Fruit fly (Drosophila melanogaster) whole organism, embryonic: ENCODE results near the gene CG17660.
A peak's percentile ranks its signal among the peaks of the same experiment; 100 is the strongest.

Source experiments
- CG10267 ChIP-seq: fragments of 200-800 bp; sonication (Bioruptor generic); optimal IDR thresholded peaks from 2 replicates; lab custom pipeline; 2018; ENCODE audit warnings: missing biosample characterization, mild to moderate bottlenecking, missing genetic modification characterization, moderate library complexity
- CG10321 ChIP-seq: fragments of 200-800 bp; sonication (Bioruptor generic); IDR thresholded peaks from 2 replicates; pipeline ENCODE4 v1.3.6; 2022; ENCODE audit warnings: missing biosample characterization, missing genetic modification characterization
- CG10959 ChIP-seq: fragments of 200-800 bp; sonication (Bioruptor generic); IDR thresholded peaks from 2 replicates; pipeline ENCODE4 v1.3.6; 2022; ENCODE audit warnings: missing biosample characterization, missing genetic modification characterization
- CG11398 ChIP-seq: fragments of 200-800 bp; sonication (Bioruptor generic); optimal IDR thresholded peaks from 2 replicates; lab custom pipeline; 2016; ENCODE audit warnings: missing biosample characterization, missing genetic modification characterization
- CG12071 ChIP-seq: fragments of 200-800 bp; sonication (Bioruptor generic); optimal IDR thresholded peaks from 3 replicates; lab custom pipeline; 2018; ENCODE audit warnings: missing biosample characterization, mild to moderate bottlenecking, missing genetic modification characterization
- CG13894 ChIP-seq: fragments of 200-800 bp; sonication (Bioruptor generic); optimal IDR thresholded peaks from 3 replicates; lab custom pipeline; 2018; ENCODE audit warnings: missing biosample characterization, mild to moderate bottlenecking, missing genetic modification characterization, moderate library complexity
- CG14860 ChIP-seq: fragments of 200-800 bp; sonication (Bioruptor generic); IDR thresholded peaks from 3 replicates; pipeline ENCODE4 v1.3.6; 2022; ENCODE audit warnings: missing biosample characterization, missing genetic modification characterization; ENCODE audit not compliant: partially characterized antibody
- CG1647 ChIP-seq: fragments of 200-800 bp; sonication (Bioruptor generic); optimal IDR thresholded peaks from 3 replicates; lab custom pipeline; 2016; ENCODE audit warnings: missing biosample characterization, missing genetic modification characterization
- CG17328 ChIP-seq: fragments of 200-800 bp; sonication (Bioruptor generic); IDR thresholded peaks from 2 replicates; pipeline ENCODE4 v1.3.6; 2022; ENCODE audit warnings: missing biosample characterization, missing genetic modification characterization
- CG2199 ChIP-seq: fragments of 200-800 bp; sonication (Bioruptor generic); IDR thresholded peaks from 3 replicates; pipeline ENCODE4 v1.3.6; 2022; ENCODE audit warnings: missing biosample characterization, missing genetic modification characterization
- CG2202 ChIP-seq: fragments of 200-800 bp; sonication (Bioruptor generic); optimal IDR thresholded peaks from 2 replicates; lab custom pipeline; 2018; ENCODE audit warnings: missing biosample characterization, mild to moderate bottlenecking, missing genetic modification characterization
- CG31441 ChIP-seq: fragments of 200-800 bp; sonication (Bioruptor generic); IDR thresholded peaks from 2 replicates; pipeline ENCODE4 v1.3.6; 2022; ENCODE audit warnings: missing biosample characterization, missing genetic modification characterization
- CG4707 ChIP-seq: fragments of 200-800 bp; sonication (Bioruptor generic); optimal IDR thresholded peaks from 2 replicates; lab custom pipeline; 2018; ENCODE audit warnings: missing biosample characterization, mild to moderate bottlenecking, missing genetic modification characterization, moderate library complexity
- CG4854 ChIP-seq: fragments of 200-800 bp; sonication (Bioruptor generic); optimal IDR thresholded peaks from 2 replicates; lab custom pipeline; 2016; ENCODE audit warnings: missing biosample characterization, missing genetic modification characterization, inconsistent platforms
- CG7786 ChIP-seq: fragments of 200-800 bp; sonication (Bioruptor generic); optimal IDR thresholded peaks from 2 replicates; lab custom pipeline; 2016; ENCODE audit warnings: missing biosample characterization, missing genetic modification characterization
- CG8359 ChIP-seq: fragments of 200-800 bp; sonication (Bioruptor generic); optimal IDR thresholded peaks from 2 replicates; lab custom pipeline; 2017; ENCODE audit warnings: missing biosample characterization, mild to moderate bottlenecking, missing genetic modification characterization, borderline replicate concordance
- CG9609 ChIP-seq: fragments of 200-800 bp; sonication (Bioruptor generic); optimal IDR thresholded peaks from 3 replicates; lab custom pipeline; 2016; ENCODE audit warnings: missing biosample characterization, missing genetic modification characterization
- Dll ChIP-seq: fragments of 200-800 bp; sonication (Bioruptor generic); IDR thresholded peaks from 4 replicates; pipeline ENCODE4 v1.3.6; 2022; ENCODE audit warnings: missing biosample characterization, missing genetic modification characterization; ENCODE audit not compliant: partially characterized antibody
- E2f2 ChIP-seq: fragments of 200-800 bp; sonication (Bioruptor generic); IDR thresholded peaks from 2 replicates; pipeline ENCODE4 v1.3.6; 2022; ENCODE audit warnings: missing biosample characterization, missing genetic modification characterization
- Ets65A ChIP-seq: fragments of 200-800 bp; sonication (Bioruptor generic); peaks from one replicate; lab custom pipeline; 2016; ENCODE audit warnings: missing biosample characterization, missing genetic modification characterization
- HLH4C ChIP-seq: fragments of 200-800 bp; sonication (Bioruptor generic); IDR thresholded peaks from 3 replicates; pipeline ENCODE4 v1.3.6; 2022; ENCODE audit warnings: missing biosample characterization, missing genetic modification characterization; ENCODE audit not compliant: partially characterized antibody
- Med ChIP-seq: fragments of 200-800 bp; sonication (Bioruptor generic); peaks from one replicate; lab custom pipeline; 2016; ENCODE audit warnings: missing biosample characterization, missing genetic modification characterization, mild to moderate bottlenecking, inconsistent platforms, moderate library complexity
- Meics ChIP-seq: fragments of 200-800 bp; sonication (Bioruptor generic); optimal IDR thresholded peaks from 2 replicates; lab custom pipeline; 2017; ENCODE audit warnings: missing biosample characterization, mild to moderate bottlenecking, missing genetic modification characterization
- NC2β ChIP-seq: fragments of 200-800 bp; sonication (Bioruptor generic); optimal IDR thresholded peaks from 2 replicates; lab custom pipeline; 2016; ENCODE audit warnings: missing biosample characterization, missing genetic modification characterization
- Nf-YB ChIP-seq: fragments of 200-800 bp; sonication (Bioruptor generic); optimal IDR thresholded peaks from 3 replicates; lab custom pipeline; 2019; ENCODE audit warnings: missing biosample characterization, mild to moderate bottlenecking, missing genetic modification characterization, moderate library complexity
- Sry-β ChIP-seq: fragments of 200-800 bp; sonication (Bioruptor generic); optimal IDR thresholded peaks from 2 replicates; lab custom pipeline; 2018; ENCODE audit warnings: missing biosample characterization, mild to moderate bottlenecking, missing genetic modification characterization, moderate library complexity
- Sry-δ ChIP-seq: fragments of 200-800 bp; sonication (Bioruptor generic); optimal IDR thresholded peaks from 2 replicates; lab custom pipeline; 2016; ENCODE audit warnings: missing biosample characterization, missing genetic modification characterization
- YL-1 ChIP-seq: fragments of 200-800 bp; sonication (Bioruptor generic); optimal IDR thresholded peaks from 3 replicates; lab custom pipeline; 2017; ENCODE audit warnings: missing biosample characterization, mild to moderate bottlenecking, missing genetic modification characterization
- amos ChIP-seq: fragments of 200-800 bp; sonication (Bioruptor generic); IDR thresholded peaks from 2 replicates; pipeline ENCODE4 v1.3.6; 2022; ENCODE audit warnings: missing biosample characterization, missing genetic modification characterization; ENCODE audit not compliant: partially characterized antibody
- az2 ChIP-seq: fragments of 200-800 bp; sonication (Bioruptor generic); optimal IDR thresholded peaks from 3 replicates; lab custom pipeline; 2016; ENCODE audit warnings: missing biosample characterization, missing genetic modification characterization
- caup ChIP-seq: fragments of 200-800 bp; sonication (Bioruptor generic); optimal IDR thresholded peaks from 3 replicates; lab custom pipeline; 2017; ENCODE audit warnings: missing biosample characterization, mild to moderate bottlenecking, missing genetic modification characterization, moderate library complexity; ENCODE audit not compliant: severe bottlenecking
- croc ChIP-seq: fragments of 200-800 bp; sonication (Bioruptor generic); conservative IDR thresholded peaks from 3 replicates; pipeline ENCODE4 v1.3.6; 2022; ENCODE audit warnings: missing biosample characterization, missing genetic modification characterization
- dmrt11E ChIP-seq: fragments of 200-800 bp; sonication (Bioruptor generic); optimal IDR thresholded peaks from 3 replicates; lab custom pipeline; 2018; ENCODE audit warnings: missing biosample characterization, mild to moderate bottlenecking, missing genetic modification characterization, moderate library complexity
- dysf ChIP-seq: fragments of 200-800 bp; sonication (Bioruptor generic); IDR thresholded peaks from 3 replicates; pipeline ENCODE4 v1.3.6; 2022; ENCODE audit warnings: missing biosample characterization, missing genetic modification characterization
- fd3F ChIP-seq: fragments of 200-800 bp; sonication (Bioruptor generic); optimal IDR thresholded peaks from 2 replicates; lab custom pipeline; 2018; ENCODE audit warnings: missing biosample characterization, mild to moderate bottlenecking, missing genetic modification characterization, moderate library complexity
- fd64A ChIP-seq: fragments of 200-800 bp; sonication (Bioruptor generic); optimal IDR thresholded peaks from 3 replicates; lab custom pipeline; 2018; ENCODE audit warnings: missing biosample characterization, mild to moderate bottlenecking, missing genetic modification characterization
- fu2 ChIP-seq: fragments of 200-800 bp; sonication (Bioruptor generic); optimal IDR thresholded peaks from 2 replicates; lab custom pipeline; 2016; ENCODE audit warnings: missing biosample characterization, missing genetic modification characterization
- ham ChIP-seq: fragments of 200-800 bp; sonication (Bioruptor generic); IDR thresholded peaks from 2 replicates; pipeline ENCODE4 v1.3.6; 2022; ENCODE audit warnings: missing biosample characterization, missing genetic modification characterization
- hb ChIP-seq: fragments of 200-800 bp; sonication (Bioruptor generic); IDR thresholded peaks from 3 replicates; pipeline ENCODE4 v1.3.6; 2022; ENCODE audit warnings: missing biosample characterization, missing genetic modification characterization; ENCODE audit not compliant: partially characterized antibody
- hbn ChIP-seq: fragments of 200-800 bp; sonication (Bioruptor generic); IDR thresholded peaks from 2 replicates; pipeline ENCODE4 v1.3.6; 2022; ENCODE audit warnings: missing biosample characterization, missing genetic modification characterization; ENCODE audit not compliant: partially characterized antibody
- jigr1 ChIP-seq: fragments of 200-800 bp; sonication (Bioruptor generic); IDR thresholded peaks from 3 replicates; pipeline ENCODE4 v1.3.6; 2022; ENCODE audit warnings: missing biosample characterization, missing genetic modification characterization
- kah ChIP-seq: fragments of 200-800 bp; sonication (Bioruptor generic); optimal IDR thresholded peaks from 2 replicates; lab custom pipeline; 2018; ENCODE audit warnings: missing biosample characterization, mild to moderate bottlenecking, missing genetic modification characterization
- pzg ChIP-seq: fragments of 200-800 bp; sonication (Bioruptor generic); optimal IDR thresholded peaks from 3 replicates; lab custom pipeline; 2018; ENCODE audit warnings: missing biosample characterization, mild to moderate bottlenecking, missing genetic modification characterization, moderate library complexity
- sr ChIP-seq: fragments of 200-800 bp; sonication (Bioruptor generic); IDR thresholded peaks from 3 replicates; pipeline ENCODE4 v1.3.6; 2022; ENCODE audit warnings: missing biosample characterization, missing genetic modification characterization
- trem ChIP-seq: fragments of 200-800 bp; optimal IDR thresholded peaks from 3 replicates; lab custom pipeline; 2019; ENCODE audit warnings: missing biosample characterization, mild to moderate bottlenecking, missing genetic modification characterization, moderate library complexity
- twi ChIP-seq: fragments of 200-800 bp; optimal IDR thresholded peaks from 2 replicates; lab custom pipeline; 2019; ENCODE audit warnings: missing biosample characterization, mild to moderate bottlenecking, missing genetic modification characterization, moderate library complexity
- vnd ChIP-seq: fragments of 200-800 bp; sonication (Bioruptor generic); IDR thresholded peaks from 3 replicates; pipeline ENCODE4 v1.3.6; 2022; ENCODE audit warnings: missing biosample characterization, missing genetic modification characterization; ENCODE audit not compliant: partially characterized antibody
- vvl ChIP-seq: fragments of 200-800 bp; sonication (Bioruptor generic); IDR thresholded peaks from 2 replicates; pipeline ENCODE4 v1.3.6; 2022; ENCODE audit warnings: missing biosample characterization, missing genetic modification characterization
- z ChIP-seq: fragments of 200-800 bp; sonication (Bioruptor generic); IDR thresholded peaks from 3 replicates; pipeline ENCODE4 v1.3.6; 2022; ENCODE audit warnings: missing biosample characterization, missing genetic modification characterization
- zen2 ChIP-seq: fragments of 200-800 bp; sonication (Bioruptor generic); IDR thresholded peaks from 3 replicates; pipeline ENCODE4 v1.3.6; 2022; ENCODE audit warnings: missing biosample characterization, missing genetic modification characterization; ENCODE audit not compliant: partially characterized antibody

Gene CG17660

DNA sequence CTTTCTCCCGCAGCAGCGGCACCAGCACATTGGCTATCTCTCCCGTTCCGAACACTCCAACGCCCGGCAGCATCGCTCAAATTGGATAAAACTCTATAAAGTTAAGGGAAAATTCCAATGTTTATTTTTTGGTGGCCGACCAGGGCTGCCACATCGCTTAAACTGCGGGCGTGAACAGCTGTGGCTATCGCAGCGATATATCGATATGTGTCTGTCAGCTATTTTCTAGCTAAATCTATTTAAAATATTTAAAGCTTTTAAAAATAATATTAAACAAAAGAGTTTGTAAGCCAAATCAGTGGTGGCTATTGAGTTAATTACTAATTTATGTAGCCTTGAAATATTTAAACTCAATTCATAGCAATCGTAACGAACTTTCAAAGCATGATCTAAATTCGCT, 41.7 kb upstream of the CG17660 start, which contains the start of the genes CG17712 and CG17648:
Gene CG17712 (minus strand): TSS at position 170 of the 400 bp plus-strand sequence.
Gene CG17648 (plus strand): TSS at position 356 of the 400 bp plus-strand sequence.
- TF ChIP-seq ham (GFP tag; lab: Robert Waterston, UW) (no peak), fu2 (no peak), CG4707 (GFP tag; lab: Kevin White, UChicago) (no peak), dmrt11E (no peak), CG31441 (GFP tag; lab: Robert Waterston, UW) (0 out of 2 replicates have a peak, but pooled peaks have one; percentile 19), fd64A (GFP tag; lab: Kevin White, UChicago) (no peak), HLH4C (GFP tag; lab: Robert Waterston, UW) (peak; percentile 74), CG9609 (no peak), jigr1 (GFP tag; lab: Robert Waterston, UW) (peak; percentile 45; the same call in 1 of the 3 replicates), CG4854 (GFP tag; lab: Kevin White, UChicago) (no peak), CG14860 (GFP tag; lab: Robert Waterston, UW) (peak; percentile 64), Med (GFP tag; lab: Kevin White, UChicago) (peak; percentile 82), Sry-β (GFP tag; lab: Kevin White, UChicago) (peak; percentile 82), zen2 (GFP tag; lab: Robert Waterston, UW) (peak; percentile 71; the same call in 2 of the 3 replicates), YL-1 (peak; percentile 30), dysf (GFP tag; lab: Robert Waterston, UW) (no peak), NC2β (no peak), z (GFP tag; lab: Robert Waterston, UW) (no peak), CG10959 (GFP tag; lab: Robert Waterston, UW) (no peak), kah (GFP tag; lab: Kevin White, UChicago) (no peak), CG1647 (GFP tag; lab: Kevin White, UChicago) (no peak), Dll (GFP tag; lab: Robert Waterston, UW) (peak; percentile 90), pzg (GFP tag; lab: Kevin White, UChicago) (peak; percentile 52), sr (no peak), CG2202 (no peak), hb (GFP tag; lab: Robert Waterston, UW) (0 out of 3 replicates have a peak, but pooled peaks have one; percentile 26), twi (no peak), CG12071 (GFP tag; lab: Kevin White, UChicago) (no peak), vnd (GFP tag; lab: Robert Waterston, UW) (peak; percentile 79), CG13894 (no peak), trem (tag; lab: Kevin White, UChicago) (peak; percentile 63), CG17328 (GFP tag; lab: Robert Waterston, UW) (0 out of 2 replicates have a peak, but pooled peaks have one; percentile 17), az2 (no peak), hbn (peak; percentile 80), CG8359 (GFP tag; lab: Kevin White, UChicago) (no peak), E2f2 (GFP tag; lab: Robert Waterston, UW) (peak; percentile 56), amos (GFP tag; lab: Robert Waterston, UW) (peak; percentile 88), CG2199 (GFP tag; lab: Robert Waterston, UW) (no peak), CG7786 (no peak), croc (GFP tag; lab: Robert Waterston, UW) (no peak), CG10321 (no peak), caup (GFP tag; lab: Kevin White, UChicago) (no peak), vvl (0 out of 2 replicates have a peak, but pooled peaks have one; percentile 16), fd3F (GFP tag; lab: Kevin White, UChicago) (no peak), Nf-YB (no peak), CG10267 (tag; lab: Kevin White, UChicago) (peak; percentile 2), CG11398 (GFP tag; lab: Kevin White, UChicago) (no peak), Ets65A (GFP tag; lab: Kevin White, UChicago) (peak; percentile 5), Meics (GFP tag; lab: Kevin White, UChicago) (no peak), Sry-δ (GFP tag; lab: Kevin White, UChicago) (peak; percentile 62)
